Worm (Caenorhabditis elegans): Measurements from ENCODE around the gene arrd-19.

arrd-19 gene

ce11 chrV:3349877-3350276, 34.6 kb upstream of the arrd-19 start, which contains the start of gene C17B7.15:
Gene C17B7.15 (plus strand): TSS chrV:3350177.
- no peak for TF ChIP-seq hmbx-1 (tag; optimal IDR thresholded peaks at IDR 0.05)
- TF ChIP-seq F13C5.2 (tag; optimal IDR thresholded peaks at IDR 0.05) = no peak
- TF ChIP-seq tbx-37 (GFP tag; conservative IDR thresholded peaks at IDR 0.05) = no peak

DNA sequence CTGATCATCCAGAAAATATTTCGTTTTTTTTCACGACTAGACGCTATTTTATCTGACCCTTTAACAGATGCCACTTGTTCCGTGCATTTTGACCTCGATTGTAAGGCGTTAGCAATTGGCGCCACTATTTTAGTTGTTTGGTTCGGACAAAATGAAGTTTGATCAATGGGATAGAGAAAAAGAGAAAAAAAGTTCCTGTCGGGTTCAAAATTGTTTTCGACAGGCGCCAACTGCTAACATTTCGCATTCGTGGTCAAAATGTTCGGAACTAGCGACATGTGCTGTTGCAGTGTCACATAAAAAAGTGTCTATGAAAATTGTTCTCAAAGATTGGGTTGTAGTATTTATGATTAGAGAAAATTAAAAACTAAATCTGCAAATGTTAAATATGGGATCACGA, 32.2 kb upstream of the arrd-19 start:
- TF ChIP-seq F13C5.2 (tag; optimal IDR thresholded peaks at IDR 0.05) = no peak
- TF ChIP-seq hmbx-1 (tag; optimal IDR thresholded peaks at IDR 0.05) = no peak
- no peak for TF ChIP-seq tra-4 (tag; optimal IDR thresholded peaks at IDR 0.05)
- no peak for TF ChIP-seq pes-1 (GFP tag; IDR thresholded peaks at IDR 0.05)
- no peak for TF ChIP-seq sea-1 (GFP tag; conservative IDR thresholded peaks at IDR 0.05)
- TF ChIP-seq flt-1 (GFP tag; IDR thresholded peaks at IDR 0.05) = no peak
- TF ChIP-seq hmg-4 (GFP tag; optimal IDR thresholded peaks at IDR 0.05) = no peak
- TF ChIP-seq ceh-36 (tag; optimal IDR thresholded peaks at IDR 0.05) = no peak
- no peak for TF ChIP-seq tbx-37 (GFP tag; conservative IDR thresholded peaks at IDR 0.05)
- TF ChIP-seq B0310.2 (tag; optimal IDR thresholded peaks at IDR 0.05) = no peak
- no peak for TF ChIP-seq ceh-13 (GFP tag; optimal IDR thresholded peaks at IDR 0.05)
- no peak for TF ChIP-seq hnd-1 (tag; optimal IDR thresholded peaks at IDR 0.05)
- TF ChIP-seq aly-1 (tag; optimal IDR thresholded peaks at IDR 0.05) = no peak
- TF ChIP-seq tbx-11 (GFP tag; IDR thresholded peaks at IDR 0.05) = no peak
- TF ChIP-seq scrt-1 (GFP tag; IDR thresholded peaks at IDR 0.05) = no peak
- no peak for TF ChIP-seq ama-1 (optimal IDR thresholded peaks at IDR 0.05)

DNA sequence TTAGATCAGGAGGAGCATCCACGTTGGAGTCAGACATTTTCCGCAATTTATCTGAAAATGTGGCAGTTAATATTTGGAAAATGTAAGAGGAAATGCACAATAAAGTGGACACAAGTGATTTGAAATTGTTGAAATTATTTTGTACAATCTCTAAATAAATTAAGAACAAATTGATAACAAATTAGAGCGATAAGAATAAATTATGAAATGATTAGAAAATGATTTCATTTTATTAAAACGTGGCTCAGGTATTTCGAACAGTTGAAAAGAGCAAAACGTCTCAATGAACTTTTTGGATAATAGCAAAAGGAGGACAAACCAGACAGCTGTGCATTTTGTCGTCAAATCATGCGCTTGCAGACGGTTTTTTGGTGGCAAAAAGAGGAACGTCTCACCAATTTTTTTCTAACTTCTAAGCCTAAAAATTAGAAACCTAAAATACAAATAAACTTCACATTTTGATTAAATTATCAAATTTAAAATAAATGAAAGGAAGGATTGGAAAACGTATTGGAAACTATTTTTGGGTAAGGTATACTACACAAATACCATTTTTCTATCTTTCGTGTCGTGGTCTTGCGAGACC, 31.2 kb upstream of the arrd-19 start, which contains the start of gene fbxa-65:
fbxa-65 (minus strand) TSS at position 51 of the 586 bp plus-strand sequence.
- TF ChIP-seq tbx-11 (GFP tag; IDR thresholded peaks at IDR 0.05) = no peak
- TF ChIP-seq ama-1 (optimal IDR thresholded peaks at IDR 0.05) = no peak
- no peak for TF ChIP-seq ets-7 (tag; optimal IDR thresholded peaks at IDR 0.05)
- TF ChIP-seq scrt-1 (GFP tag; IDR thresholded peaks at IDR 0.05) = no peak
- TF ChIP-seq aly-1 (tag; optimal IDR thresholded peaks at IDR 0.05) = no peak
- no peak for TF ChIP-seq pes-1 (GFP tag; IDR thresholded peaks at IDR 0.05)
- TF ChIP-seq hnd-1 (tag; optimal IDR thresholded peaks at IDR 0.05) = no peak

- TF ChIP-seq tbx-37 (GFP tag; conservative IDR thresholded peaks at IDR 0.05) (no peak), ets-7 (tag; optimal IDR thresholded peaks at IDR 0.05) (no peak), ceh-13 (GFP tag; optimal IDR thresholded peaks at IDR 0.05) (no peak)
These were observed 28.7 kb upstream of the arrd-19 start for ce11 chrV:3344001-3344400.

DNA sequence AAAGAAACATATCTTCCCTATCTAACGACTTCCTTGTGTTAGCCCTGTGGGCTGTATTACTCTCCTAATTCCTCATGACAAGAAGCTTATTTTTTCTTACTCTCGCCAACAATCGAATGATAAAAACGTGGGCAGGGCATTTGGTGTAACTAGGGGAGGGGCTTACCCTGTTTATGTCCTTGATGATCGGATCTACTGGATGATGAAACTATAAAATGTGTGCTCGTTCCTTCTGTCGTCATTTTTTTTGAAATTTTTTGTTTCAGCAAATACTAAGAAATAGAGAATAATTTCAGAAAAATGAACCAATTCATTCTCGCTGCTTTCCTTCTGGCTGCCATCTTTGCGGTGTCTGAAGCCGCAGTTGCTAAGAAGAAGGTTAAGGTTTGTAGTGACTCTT, 27.2 kb upstream of the arrd-19 start, which contains the start of gene C17B7.3:
C17B7.3 (plus strand) TSS at position 301 of the 400 bp plus-strand sequence.
- TF ChIP-seq hmbx-1 (tag; optimal IDR thresholded peaks at IDR 0.05) (no peak), tra-4 (tag; optimal IDR thresholded peaks at IDR 0.05) (no peak), ama-1 (optimal IDR thresholded peaks at IDR 0.05) (no peak), scrt-1 (GFP tag; IDR thresholded peaks at IDR 0.05) (no peak), hnd-1 (tag; optimal IDR thresholded peaks at IDR 0.05) (no peak), ceh-13 (GFP tag; optimal IDR thresholded peaks at IDR 0.05) (no peak)

ce11 chrV:3341906-3342305, 26.6 kb upstream of the arrd-19 start, which contains the start of gene C17B7.10:
Gene C17B7.10 (minus strand): TSS chrV:3342006.
- TF ChIP-seq ama-1 (optimal IDR thresholded peaks at IDR 0.05) = no peak
- no peak for TF ChIP-seq hmg-4 (GFP tag; optimal IDR thresholded peaks at IDR 0.05)
- no peak for TF ChIP-seq tbx-11 (GFP tag; IDR thresholded peaks at IDR 0.05)
- no peak for TF ChIP-seq ets-7 (tag; optimal IDR thresholded peaks at IDR 0.05)
- no peak for TF ChIP-seq tbx-37 (GFP tag; conservative IDR thresholded peaks at IDR 0.05)
- no peak for TF ChIP-seq aly-1 (tag; optimal IDR thresholded peaks at IDR 0.05)
- no peak for TF ChIP-seq scrt-1 (GFP tag; IDR thresholded peaks at IDR 0.05)
- no peak for TF ChIP-seq tra-4 (tag; optimal IDR thresholded peaks at IDR 0.05)
- no peak for TF ChIP-seq hnd-1 (tag; optimal IDR thresholded peaks at IDR 0.05)
- TF ChIP-seq ceh-13 (GFP tag; optimal IDR thresholded peaks at IDR 0.05) = no peak
- no peak for TF ChIP-seq F13C5.2 (tag; optimal IDR thresholded peaks at IDR 0.05)
- no peak for TF ChIP-seq pes-1 (GFP tag; IDR thresholded peaks at IDR 0.05)
- no peak for TF ChIP-seq B0310.2 (tag; optimal IDR thresholded peaks at IDR 0.05)
- TF ChIP-seq ceh-36 (tag; optimal IDR thresholded peaks at IDR 0.05) = no peak

DNA sequence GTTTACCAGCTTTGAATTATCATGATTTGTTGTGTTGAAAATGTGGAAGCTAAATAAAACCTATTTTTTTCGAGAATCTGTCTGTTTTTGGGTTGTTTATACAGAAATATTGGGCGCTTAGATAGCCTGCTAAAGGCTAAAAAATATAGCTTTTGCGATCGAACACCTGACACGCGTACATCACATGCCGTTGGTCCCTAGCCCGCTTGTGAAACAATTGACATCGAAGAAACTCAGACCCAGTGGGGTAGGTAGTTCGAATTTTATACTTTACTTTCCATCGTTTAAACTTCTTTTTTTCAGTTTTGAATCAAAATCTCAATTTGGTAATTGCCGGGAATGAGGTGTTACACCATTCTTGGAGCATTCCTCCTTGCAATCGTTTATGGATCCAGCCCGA, 23.7 kb upstream of the arrd-19 start, which contains the start of gene C17B7.4:
C17B7.4 (plus strand) TSS at position 301 of the 400 bp plus-strand sequence.
- TF ChIP-seq B0310.2 (tag; optimal IDR thresholded peaks at IDR 0.05) (no peak), hmbx-1 (tag; optimal IDR thresholded peaks at IDR 0.05) (no peak), ceh-36 (tag; optimal IDR thresholded peaks at IDR 0.05) (no peak), scrt-1 (GFP tag; IDR thresholded peaks at IDR 0.05) (no peak), tbx-11 (GFP tag; IDR thresholded peaks at IDR 0.05) (no peak), ets-7 (tag; optimal IDR thresholded peaks at IDR 0.05) (no peak), sea-1 (GFP tag; conservative IDR thresholded peaks at IDR 0.05) (no peak), flt-1 (GFP tag; IDR thresholded peaks at IDR 0.05) (no peak), hnd-1 (tag; optimal IDR thresholded peaks at IDR 0.05) (no peak), pes-1 (GFP tag; IDR thresholded peaks at IDR 0.05) (no peak), hmg-4 (GFP tag; optimal IDR thresholded peaks at IDR 0.05) (no peak)

DNA sequence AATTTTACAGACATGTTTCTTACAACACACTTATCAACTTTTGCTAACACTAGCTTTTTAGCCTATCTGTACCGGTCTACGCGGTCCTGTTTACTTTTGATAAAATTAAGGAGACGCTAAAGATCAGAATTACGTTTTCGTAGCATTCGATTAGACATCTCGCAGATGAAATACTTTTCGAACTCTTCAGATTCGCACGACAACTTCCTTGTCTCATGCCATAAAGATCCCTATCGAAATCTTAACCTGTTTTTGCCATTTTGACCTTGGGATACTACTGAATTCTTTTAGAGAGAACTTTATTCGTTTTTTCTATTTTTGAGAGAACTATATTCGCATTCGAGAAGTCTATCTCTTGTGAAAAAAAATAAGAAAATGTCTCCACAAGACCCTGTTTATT, 18.0 kb upstream of the arrd-19 start, which contains the start of gene C17B7.5:
C17B7.5 (plus strand) TSS at position 301 of the 400 bp plus-strand sequence.
- no peak for TF ChIP-seq hmbx-1 (tag; optimal IDR thresholded peaks at IDR 0.05)
- no peak for TF ChIP-seq ceh-13 (GFP tag; optimal IDR thresholded peaks at IDR 0.05)
- no peak for TF ChIP-seq B0310.2 (tag; optimal IDR thresholded peaks at IDR 0.05)
- TF ChIP-seq hnd-1 (tag; optimal IDR thresholded peaks at IDR 0.05) = no peak
- no peak for TF ChIP-seq ets-7 (tag; optimal IDR thresholded peaks at IDR 0.05)
- TF ChIP-seq tbx-37 (GFP tag; conservative IDR thresholded peaks at IDR 0.05) = no peak
- no peak for TF ChIP-seq tra-4 (tag; optimal IDR thresholded peaks at IDR 0.05)
- no peak for TF ChIP-seq sea-1 (GFP tag; conservative IDR thresholded peaks at IDR 0.05)
- no peak for TF ChIP-seq flt-1 (GFP tag; IDR thresholded peaks at IDR 0.05)
- TF ChIP-seq scrt-1 (GFP tag; IDR thresholded peaks at IDR 0.05) = no peak
- TF ChIP-seq pes-1 (GFP tag; IDR thresholded peaks at IDR 0.05) = no peak
- no peak for TF ChIP-seq tbx-11 (GFP tag; IDR thresholded peaks at IDR 0.05)
- TF ChIP-seq aly-1 (tag; optimal IDR thresholded peaks at IDR 0.05) = no peak
- TF ChIP-seq F13C5.2 (tag; optimal IDR thresholded peaks at IDR 0.05) = no peak
- no peak for TF ChIP-seq ceh-36 (tag; optimal IDR thresholded peaks at IDR 0.05)
- no peak for TF ChIP-seq ama-1 (optimal IDR thresholded peaks at IDR 0.05)
- no peak for TF ChIP-seq hmg-4 (GFP tag; optimal IDR thresholded peaks at IDR 0.05)

Data from whole organism, early embryonic.